Worm (Caenorhabditis elegans): ENCODE results near the gene F22B7.1.

F22B7.1 gene

DNA sequence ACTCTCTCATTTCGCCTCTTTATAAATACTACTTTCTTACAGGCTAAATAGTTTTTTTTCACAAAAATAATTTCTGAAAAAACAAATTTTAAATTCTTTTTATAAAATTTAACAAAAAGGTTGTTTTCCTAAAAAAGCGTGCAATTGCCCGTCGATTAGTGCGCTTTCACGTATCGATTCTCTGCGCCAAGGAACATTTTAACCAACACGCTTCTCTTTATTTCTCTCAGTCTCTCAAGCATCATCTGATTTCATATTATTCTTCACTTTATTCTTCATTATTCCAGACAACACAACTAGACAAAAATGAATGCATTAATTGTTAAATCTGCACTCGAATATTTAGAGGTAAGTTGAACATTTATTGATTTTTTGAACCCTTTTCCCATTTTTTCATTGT is 24.5 kb downstream of the F22B7.1 start, which contains the start of gene B0303.4:
B0303.4 (plus strand) TSS at position 196 of the 400 bp plus-strand sequence.
- TF ChIP-seq lsy-2 (tag; optimal IDR thresholded peaks at IDR 0.05), result peak; percentile 54
- TF ChIP-seq mep-1 (tag; optimal IDR thresholded peaks at IDR 0.05), result peak; percentile 59
- no peak for TF ChIP-seq blmp-1 (tag; optimal IDR thresholded peaks at IDR 0.05)
- no peak for TF ChIP-seq lin-13 (tag; optimal IDR thresholded peaks at IDR 0.05)
- peak; percentile 72 for TF ChIP-seq ces-1 (GFP tag; optimal IDR thresholded peaks at IDR 0.05)

ce11 chrIII:8693322-8693721 is 28.2 kb downstream of the F22B7.1 start, which contains the start of gene B0303.7:
B0303.7 (plus strand) TSS chrIII:8693622.
- no peak for TF ChIP-seq lin-32 (GFP tag; optimal IDR thresholded peaks at IDR 0.05)
- TF ChIP-seq bed-3 (GFP tag; optimal IDR thresholded peaks at IDR 0.05), result no peak
- no peak for TF ChIP-seq mls-2 (tag; optimal IDR thresholded peaks at IDR 0.05)
- TF ChIP-seq lsy-2 (tag; optimal IDR thresholded peaks at IDR 0.05), result no peak
- TF ChIP-seq ham-2 (GFP tag; optimal IDR thresholded peaks at IDR 0.05), result no peak
- TF ChIP-seq blmp-1 (tag; optimal IDR thresholded peaks at IDR 0.05), result no peak
- TF ChIP-seq zip-8 (tag; optimal IDR thresholded peaks at IDR 0.05), result no peak

ce11 chrIII:8696680-8697079 is 31.5 kb downstream of the F22B7.1 start:
- TF ChIP-seq hlh-1 (tag; optimal IDR thresholded peaks at IDR 0.05) (no peak), mab-5 (tag; optimal IDR thresholded peaks at IDR 0.05) (no peak), sptf-1 (tag; optimal IDR thresholded peaks at IDR 0.05) (no peak), snpc-4 (tag; optimal IDR thresholded peaks at IDR 0.05) (no peak), unc-120 (tag; optimal IDR thresholded peaks at IDR 0.05; ENCODE audit: poor library complexity, severe bottlenecking) (no peak), unc-39 (tag; optimal IDR thresholded peaks at IDR 0.05) (no peak), sem-2 (GFP tag; optimal IDR thresholded peaks at IDR 0.05) (no peak), blmp-1 (tag; optimal IDR thresholded peaks at IDR 0.05) (no peak), drap-1 (GFP tag; optimal IDR thresholded peaks at IDR 0.05) (no peak), ceh-83 (GFP tag; optimal IDR thresholded peaks at IDR 0.05) (no peak), mls-2 (tag; optimal IDR thresholded peaks at IDR 0.05) (no peak), lin-13 (tag; optimal IDR thresholded peaks at IDR 0.05) (no peak), ztf-11 (tag; optimal IDR thresholded peaks at IDR 0.05) (no peak), ceh-43 (GFP tag; optimal IDR thresholded peaks at IDR 0.05) (no peak), tbx-8 (GFP tag; optimal IDR thresholded peaks at IDR 0.05) (no peak), mep-1 (tag; optimal IDR thresholded peaks at IDR 0.05) (no peak), M03D4.4 (tag; optimal IDR thresholded peaks at IDR 0.05) (no peak), zip-8 (tag; optimal IDR thresholded peaks at IDR 0.05) (no peak), lsy-2 (tag; optimal IDR thresholded peaks at IDR 0.05) (no peak)

- TF ChIP-seq unc-62 (GFP tag; optimal IDR thresholded peaks at IDR 0.05) (no peak), mls-2 (tag; optimal IDR thresholded peaks at IDR 0.05) (no peak), pha-4 (tag; optimal IDR thresholded peaks at IDR 0.05) (no peak), lsy-2 (tag; optimal IDR thresholded peaks at IDR 0.05) (no peak), unc-39 (tag; optimal IDR thresholded peaks at IDR 0.05) (no peak), ceh-43 (GFP tag; optimal IDR thresholded peaks at IDR 0.05) (no peak), ham-2 (GFP tag; optimal IDR thresholded peaks at IDR 0.05) (no peak), lin-13 (tag; optimal IDR thresholded peaks at IDR 0.05) (no peak), ceh-39 (tag; optimal IDR thresholded peaks at IDR 0.05) (no peak), zip-8 (tag; optimal IDR thresholded peaks at IDR 0.05) (no peak), elt-1 (tag; optimal IDR thresholded peaks at IDR 0.05; ENCODE audit: borderline replicate concordance, insufficient read depth) (no peak), blmp-1 (tag; optimal IDR thresholded peaks at IDR 0.05) (no peak), lin-32 (GFP tag; optimal IDR thresholded peaks at IDR 0.05) (no peak), nhr-237 (tag; optimal IDR thresholded peaks at IDR 0.05) (no peak)
Observed at ce11 chrIII:8697268-8697907, 32.2 kb downstream of the F22B7.1 start.

- TF ChIP-seq flh-1 (GFP tag; optimal IDR thresholded peaks at IDR 0.05) (no peak), unc-39 (tag; optimal IDR thresholded peaks at IDR 0.05) (no peak), ceh-39 (tag; optimal IDR thresholded peaks at IDR 0.05) (no peak), bed-3 (GFP tag; optimal IDR thresholded peaks at IDR 0.05) (no peak), lsy-2 (tag; optimal IDR thresholded peaks at IDR 0.05) (peak; percentile 29), hlh-1 (tag; optimal IDR thresholded peaks at IDR 0.05) (no peak), ham-2 (GFP tag; optimal IDR thresholded peaks at IDR 0.05) (no peak), zip-8 (tag; optimal IDR thresholded peaks at IDR 0.05) (no peak), sem-2 (GFP tag; optimal IDR thresholded peaks at IDR 0.05) (no peak), unc-120 (tag; optimal IDR thresholded peaks at IDR 0.05; ENCODE audit: poor library complexity, severe bottlenecking) (peak; percentile 67), drap-1 (GFP tag; optimal IDR thresholded peaks at IDR 0.05) (no peak), tbx-8 (GFP tag; optimal IDR thresholded peaks at IDR 0.05) (no peak), M03D4.4 (tag; optimal IDR thresholded peaks at IDR 0.05) (no peak), ces-1 (GFP tag; optimal IDR thresholded peaks at IDR 0.05) (no peak), nhr-237 (tag; optimal IDR thresholded peaks at IDR 0.05) (peak; percentile 16), mep-1 (tag; optimal IDR thresholded peaks at IDR 0.05) (no peak), blmp-1 (tag; optimal IDR thresholded peaks at IDR 0.05) (no peak), cnd-1 (tag; optimal IDR thresholded peaks at IDR 0.05) (no peak), nhr-12 (tag; optimal IDR thresholded peaks at IDR 0.05) (no peak), lin-32 (GFP tag; optimal IDR thresholded peaks at IDR 0.05) (no peak), pha-4 (tag; optimal IDR thresholded peaks at IDR 0.05) (no peak), ceh-43 (GFP tag; optimal IDR thresholded peaks at IDR 0.05) (no peak), nhr-76 (tag; optimal IDR thresholded peaks at IDR 0.05) (no peak), unc-62 (GFP tag; optimal IDR thresholded peaks at IDR 0.05) (no peak)
Observed at ce11 chrIII:8700289-8700957, 35.3 kb downstream of the F22B7.1 start, which contains the start of the genes sdz-1 and vps-33.1. sdz-1 (minus strand) TSS chrIII:8700339. vps-33.1 (plus strand) TSS chrIII:8700927.
